Worm (Caenorhabditis elegans) whole organism, L2 larva: ENCODE measurements around the gene srz-16.

Source experiments
- C34F6.9 ChIP-seq: fragments of 150-350 bp; optimal IDR thresholded peaks from 2 replicates; lab custom pipeline; 2014; ENCODE audit warnings: missing biosample characterization, missing genetic modification characterization
- F13H6.1 ChIP-seq: sonication (generic microtip); optimal IDR thresholded peaks from 2 replicates; lab custom pipeline; 2016; ENCODE audit warnings: missing genetic modification characterization, missing compliant biosample characterization
- R02D3.7 ChIP-seq: fragments of 150-350 bp; optimal IDR thresholded peaks from 2 replicates; lab custom pipeline; 2014; ENCODE audit warnings: missing biosample characterization, missing genetic modification characterization
- Y55F3AM.14 ChIP-seq: fragments of 200-800 bp; sonication (Bioruptor generic); optimal IDR thresholded peaks from 2 replicates; lab custom pipeline; 2018; ENCODE audit warnings: mild to moderate bottlenecking, missing genetic modification characterization, missing compliant biosample characterization
- alr-1 ChIP-seq: fragments of 150-350 bp; optimal IDR thresholded peaks from 2 replicates; lab custom pipeline; 2014; ENCODE audit warnings: missing biosample characterization, missing genetic modification characterization
- aly-2 ChIP-seq: fragments of 150-350 bp; optimal IDR thresholded peaks from 2 replicates; lab custom pipeline; 2014; ENCODE audit warnings: missing biosample characterization, missing genetic modification characterization
- ama-1 ChIP-seq: fragments of 150-350 bp; optimal IDR thresholded peaks from 2 replicates; lab custom pipeline; 2018; ENCODE audit warnings: inconsistent platforms
- blmp-1 ChIP-seq: sonication (generic microtip); optimal IDR thresholded peaks from 2 replicates; lab custom pipeline; 2017; ENCODE audit warnings: missing genetic modification characterization, mild to moderate bottlenecking, missing compliant biosample characterization, antibody characterized with exemption, moderate library complexity; ENCODE audit not compliant: insufficient read depth
- ceh-16 ChIP-seq: fragments of 150-350 bp; optimal IDR thresholded peaks from 2 replicates; lab custom pipeline; 2014; ENCODE audit warnings: missing biosample characterization, missing genetic modification characterization
- ceh-82 ChIP-seq: fragments of 150-350 bp; optimal IDR thresholded peaks from 2 replicates; lab custom pipeline; 2014; ENCODE audit warnings: missing biosample characterization, missing genetic modification characterization
- crh-2 ChIP-seq: sonication (generic microtip); optimal IDR thresholded peaks from 2 replicates; lab custom pipeline; 2017; ENCODE audit warnings: missing biosample characterization, missing genetic modification characterization
- egl-27 ChIP-seq: sonication (generic microtip); optimal IDR thresholded peaks from 3 replicates; lab custom pipeline; 2017; ENCODE audit warnings: missing biosample characterization, missing genetic modification reagents, missing genetic modification characterization
- elt-1 ChIP-seq: fragments of 150-350 bp; optimal IDR thresholded peaks from 2 replicates; lab custom pipeline; 2014; ENCODE audit warnings: missing biosample characterization, missing genetic modification characterization
- elt-3 ChIP-seq: sonication (generic microtip); optimal IDR thresholded peaks from 2 replicates; lab custom pipeline; 2017; ENCODE audit warnings: missing biosample characterization, missing genetic modification characterization
- fos-1 ChIP-seq: fragments of 150-350 bp; optimal IDR thresholded peaks from 2 replicates; lab custom pipeline; 2014; ENCODE audit warnings: missing biosample characterization, missing genetic modification characterization
- lsy-2 ChIP-seq, 2 experiments: fragments of 150-350 bp in 1 of 2; sonication (generic microtip) in 1 of 2; optimal IDR thresholded peaks; 2 replicates each; lab custom pipeline; 2014 to 2017; ENCODE audit warnings: missing biosample characterization in 2 of 2, missing genetic modification characterization in 2 of 2
- mab-5 ChIP-seq: fragments of 150-350 bp; optimal IDR thresholded peaks from 2 replicates; lab custom pipeline; 2014; ENCODE audit warnings: missing biosample characterization, missing genetic modification characterization
- mbf-1 ChIP-seq: sonication (generic microtip); optimal IDR thresholded peaks from 2 replicates; lab custom pipeline; 2017; ENCODE audit warnings: missing biosample characterization, missing genetic modification characterization
- mdl-1 ChIP-seq, 2 experiments: fragments of 150-350 bp in 1 of 2; sonication (generic microtip) in 1 of 2; optimal IDR thresholded peaks; 2 replicates each; lab custom pipeline; 2017; ENCODE audit warnings: missing biosample characterization in 2 of 2, missing genetic modification characterization in 2 of 2
- nhr-12 ChIP-seq: fragments of 150-350 bp; optimal IDR thresholded peaks from 2 replicates; lab custom pipeline; 2014; ENCODE audit warnings: missing biosample characterization, missing genetic modification characterization
- nhr-129 ChIP-seq: fragments of 150-350 bp; optimal IDR thresholded peaks from 2 replicates; lab custom pipeline; 2014; ENCODE audit warnings: missing biosample characterization, missing genetic modification characterization
- nhr-21 ChIP-seq: fragments of 150-350 bp; optimal IDR thresholded peaks from 2 replicates; lab custom pipeline; 2014; ENCODE audit warnings: missing biosample characterization, missing genetic modification characterization
- nhr-23 ChIP-seq: fragments of 150-350 bp; optimal IDR thresholded peaks from 2 replicates; lab custom pipeline; 2014; ENCODE audit warnings: missing biosample characterization, missing genetic modification reagents, missing genetic modification characterization
- nhr-237 ChIP-seq: fragments of 150-350 bp; optimal IDR thresholded peaks from 2 replicates; lab custom pipeline; 2014; ENCODE audit warnings: missing biosample characterization, missing genetic modification characterization
- nhr-25 ChIP-seq: fragments of 150-350 bp; sonication (generic microtip); optimal IDR thresholded peaks from 3 replicates; lab custom pipeline; 2014; ENCODE audit warnings: missing biosample characterization, missing genetic modification characterization
- nhr-6 ChIP-seq: fragments of 150-350 bp; optimal IDR thresholded peaks from 2 replicates; lab custom pipeline; 2014; ENCODE audit warnings: missing biosample characterization, missing genetic modification characterization
- peb-1 ChIP-seq: fragments of 150-350 bp; optimal IDR thresholded peaks from 2 replicates; lab custom pipeline; 2014; ENCODE audit warnings: missing biosample characterization, missing genetic modification characterization
- sem-4 ChIP-seq: fragments of 150-350 bp; optimal IDR thresholded peaks from 2 replicates; lab custom pipeline; 2014; ENCODE audit warnings: missing biosample characterization, missing genetic modification reagents, missing genetic modification characterization
- skn-1 ChIP-seq: sonication (generic microtip); optimal IDR thresholded peaks from 2 replicates; lab custom pipeline; 2017; ENCODE audit warnings: missing biosample characterization, missing genetic modification characterization
- sma-3 ChIP-seq: sonication (generic microtip); optimal IDR thresholded peaks from 2 replicates; lab custom pipeline; 2016; ENCODE audit warnings: missing genetic modification reagents, missing genetic modification characterization, missing compliant biosample characterization
- snpc-4 ChIP-seq: fragments of 150-350 bp; optimal IDR thresholded peaks from 2 replicates; lab custom pipeline; 2014; ENCODE audit warnings: missing biosample characterization, missing genetic modification characterization
- unc-55 ChIP-seq: fragments of 150-350 bp; sonication (generic microtip); optimal IDR thresholded peaks from 3 replicates; lab custom pipeline; 2014; ENCODE audit warnings: missing biosample characterization, missing genetic modification reagents, missing genetic modification characterization
- unc-62 ChIP-seq: fragments of 150-350 bp; optimal IDR thresholded peaks from 2 replicates; lab custom pipeline; 2014; ENCODE audit warnings: missing biosample characterization, missing genetic modification reagents, missing genetic modification characterization
- zag-1 ChIP-seq: fragments of 150-350 bp; optimal IDR thresholded peaks from 2 replicates; lab custom pipeline; 2014; ENCODE audit warnings: missing biosample characterization, missing genetic modification characterization
- ztf-1 ChIP-seq: fragments of 200-800 bp; sonication (Bioruptor generic); conservative IDR thresholded peaks from 2 replicates; pipeline ENCODE4 v1.3.6; 2022; ENCODE audit warnings: missing genetic modification characterization, missing compliant biosample characterization
- ztf-4 ChIP-seq: fragments of 150-350 bp; optimal IDR thresholded peaks from 2 replicates; lab custom pipeline; 2014; ENCODE audit warnings: missing biosample characterization, missing genetic modification characterization

The srz-16 gene

DNA sequence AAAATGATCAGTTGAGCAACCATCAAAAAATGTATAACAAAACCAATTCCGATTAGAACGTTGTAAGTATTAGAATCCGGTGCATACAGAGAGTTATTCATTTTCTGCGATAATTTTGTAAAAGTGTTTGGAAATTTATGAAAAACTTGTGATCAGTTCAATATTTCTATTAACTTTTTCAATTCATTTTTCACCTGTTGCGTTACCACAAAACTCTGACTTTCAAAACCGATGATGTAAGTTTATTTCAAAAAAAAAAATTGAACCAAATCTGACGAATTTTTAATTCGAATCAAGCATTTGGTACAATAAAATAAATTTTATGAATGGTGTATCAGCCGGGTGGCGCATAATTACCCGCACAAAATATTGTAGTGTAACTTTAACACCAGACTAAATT, at the start of gene srz-16:
srz-16 (minus strand) TSS at position 101 of the 400 bp plus-strand sequence.
- no peak for TF ChIP-seq mdl-1 (tag; optimal IDR thresholded peaks at IDR 0.05; lab: Kevin White, UChicago)
- TF ChIP-seq C34F6.9 (tag; lab: Kevin White, UChicago): no peak
- no peak for TF ChIP-seq nhr-21 (tag; lab: Kevin White, UChicago)
- TF ChIP-seq Y55F3AM.14 (GFP tag; lab: Kevin White, UChicago): no peak
- TF ChIP-seq nhr-23 (tag; lab: Kevin White, UChicago): no peak
- TF ChIP-seq unc-55: no peak
- TF ChIP-seq nhr-237 (tag; lab: Kevin White, UChicago): no peak
- TF ChIP-seq alr-1 (tag; lab: Kevin White, UChicago): no peak
- TF ChIP-seq blmp-1: no peak
- no peak for TF ChIP-seq sma-3 (GFP tag; lab: Kevin White, UChicago)
- TF ChIP-seq lsy-2 (tag; optimal IDR thresholded peaks at IDR 0.05; lab: Kevin White, UChicago): no peak
- no peak for TF ChIP-seq ama-1 (lab: Kevin White, UChicago)
- no peak for TF ChIP-seq unc-62 (GFP tag; lab: Kevin White, UChicago)
- no peak for TF ChIP-seq aly-2 (tag; lab: Kevin White, UChicago)
- no peak for TF ChIP-seq crh-2
- no peak for TF ChIP-seq sem-4 (tag; lab: Kevin White, UChicago)
- TF ChIP-seq nhr-25 (tag; lab: Kevin White, UChicago): no peak
- TF ChIP-seq nhr-6 (tag; lab: Kevin White, UChicago): no peak
- TF ChIP-seq peb-1 (tag; lab: Kevin White, UChicago): no peak
- no peak for TF ChIP-seq ceh-16
- TF ChIP-seq, all 48 proteins: peak for 0

DNA sequence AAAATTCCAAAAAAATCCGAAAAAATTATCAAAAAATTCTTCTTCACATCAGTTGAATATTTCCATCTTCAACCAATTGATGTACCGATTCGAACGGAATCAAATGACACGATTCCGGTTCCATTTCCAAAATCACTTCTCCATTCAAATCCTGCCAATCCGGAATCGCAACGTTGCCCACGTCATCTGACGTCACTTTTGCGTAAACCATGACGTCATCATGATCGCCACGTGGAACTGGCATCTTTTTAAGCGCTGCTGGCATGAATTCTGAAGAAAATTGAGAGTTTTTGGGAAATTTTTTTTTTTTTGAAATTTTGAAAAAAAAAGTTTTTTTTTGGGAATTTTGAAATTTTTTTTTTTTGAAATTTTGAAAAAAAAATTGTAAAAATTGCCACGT, 48.8 kb upstream of the srz-16 start:
- TF ChIP-seq F13H6.1 (tag; lab: Kevin White, UChicago): no peak
- no peak for TF ChIP-seq nhr-12 (tag; lab: Kevin White, UChicago)
- TF ChIP-seq snpc-4: no peak
- no peak for TF ChIP-seq sem-4 (tag; lab: Kevin White, UChicago)
- no peak for TF ChIP-seq nhr-129
- TF ChIP-seq skn-1 (tag; lab: Kevin White, UChicago): no peak
- TF ChIP-seq ztf-4 (tag; lab: Kevin White, UChicago): no peak
- TF ChIP-seq nhr-237 (tag; lab: Kevin White, UChicago): no peak
- TF ChIP-seq nhr-21 (tag; lab: Kevin White, UChicago): no peak
- TF ChIP-seq elt-3 (tag; lab: Kevin White, UChicago): no peak
- TF ChIP-seq peb-1 (tag; lab: Kevin White, UChicago): no peak
- TF ChIP-seq aly-2 (tag; lab: Kevin White, UChicago): no peak
- no peak for TF ChIP-seq sma-3 (GFP tag; lab: Kevin White, UChicago)
- no peak for TF ChIP-seq mab-5 (tag; lab: Kevin White, UChicago)
- no peak for TF ChIP-seq egl-27 (tag; lab: Kevin White, UChicago)
- no peak for TF ChIP-seq nhr-23 (tag; lab: Kevin White, UChicago)
- TF ChIP-seq fos-1 (tag; lab: Kevin White, UChicago): no peak

DNA sequence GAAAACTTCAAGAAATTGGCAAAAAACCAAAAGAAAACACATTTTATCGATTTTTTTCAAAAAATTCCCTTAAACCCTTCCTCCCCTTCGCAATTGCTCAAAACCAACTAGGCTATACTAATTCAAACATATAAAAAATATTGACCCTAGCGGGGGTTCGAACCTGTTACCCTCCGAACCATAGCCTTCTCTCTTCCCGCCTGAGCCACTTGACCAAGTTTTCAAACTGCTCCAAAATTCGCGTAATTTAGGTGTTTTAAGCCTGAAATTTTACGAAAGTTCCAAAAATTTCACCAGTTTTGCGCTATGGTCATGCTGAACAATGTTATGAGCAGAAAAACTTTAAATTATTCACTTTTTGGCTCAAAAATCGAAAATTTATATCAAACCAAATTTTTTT, 48.0 kb upstream of the srz-16 start:
- TF ChIP-seq ztf-1 (GFP tag; lab: Robert Waterston, UW): no peak
- no peak for TF ChIP-seq C34F6.9 (tag; lab: Kevin White, UChicago)
- TF ChIP-seq Y55F3AM.14 (GFP tag; lab: Kevin White, UChicago): no peak
- TF ChIP-seq skn-1 (tag; lab: Kevin White, UChicago): no peak
- TF ChIP-seq elt-1 (tag; lab: Kevin White, UChicago): no peak
- no peak for TF ChIP-seq unc-55
- no peak for TF ChIP-seq lsy-2 (tag; optimal IDR thresholded peaks at IDR 0.05; lab: Kevin White, UChicago)
- TF ChIP-seq mab-5 (tag; lab: Kevin White, UChicago): no peak
- TF ChIP-seq F13H6.1 (tag; lab: Kevin White, UChicago): no peak
- no peak for TF ChIP-seq nhr-12 (tag; lab: Kevin White, UChicago)
- TF ChIP-seq ceh-82 (tag; lab: Kevin White, UChicago): no peak
- TF ChIP-seq unc-62 (GFP tag; lab: Kevin White, UChicago): no peak
- no peak for TF ChIP-seq zag-1
- no peak for TF ChIP-seq mbf-1 (tag; lab: Kevin White, UChicago)

DNA sequence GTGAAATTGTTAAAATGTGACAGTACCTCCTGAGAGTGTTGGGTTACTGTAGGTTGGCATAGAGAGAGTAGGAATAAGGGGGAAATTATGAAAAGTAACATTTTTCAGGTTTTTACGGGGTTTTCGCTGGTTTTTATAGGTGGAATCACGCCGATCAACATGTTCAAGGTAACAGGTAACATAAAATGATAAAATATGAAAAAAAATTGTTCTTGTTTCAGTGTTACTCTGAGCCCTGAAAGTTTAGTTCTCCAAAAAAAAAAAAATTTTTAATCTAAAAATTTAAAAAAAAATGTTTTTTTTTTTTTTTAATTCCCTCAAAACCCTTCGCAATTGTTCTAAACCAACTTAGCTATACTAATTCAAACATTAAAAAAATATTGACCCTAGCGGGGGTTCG, 47.3 kb upstream of the srz-16 start, which contains the start of gene Y113G7B.15:
Y113G7B.15 (minus strand) TSS at position 101 of the 400 bp plus-strand sequence.
- TF ChIP-seq R02D3.7 (tag; lab: Kevin White, UChicago) (no peak), mdl-1 (tag; optimal IDR thresholded peaks at IDR 0.05; lab: Kevin White, UChicago) (no peak), ztf-4 (tag; lab: Kevin White, UChicago) (no peak), mab-5 (tag; lab: Kevin White, UChicago) (no peak)
- TF ChIP-seq, all 48 proteins: peak for 0
